Fruit fly (Drosophila melanogaster) whole organism, embryonic: ENCODE results near the gene bsk.

Source experiments
- Atf6 ChIP-seq: fragments of 200-800 bp; sonication (Bioruptor generic); IDR thresholded peaks from 2 replicates; pipeline ENCODE4 v1.3.6; 2022; ENCODE audit warnings: missing biosample characterization, missing genetic modification characterization
- CG10959 ChIP-seq: fragments of 200-800 bp; sonication (Bioruptor generic); IDR thresholded peaks from 2 replicates; pipeline ENCODE4 v1.3.6; 2022; ENCODE audit warnings: missing biosample characterization, missing genetic modification characterization
- CG12236 ChIP-seq: fragments of 200-800 bp; sonication (Bioruptor generic); optimal IDR thresholded peaks from 2 replicates; lab custom pipeline; 2016; ENCODE audit warnings: missing biosample characterization, missing genetic modification characterization
- CG12942 ChIP-seq: fragments of 200-800 bp; sonication (Bioruptor generic); optimal IDR thresholded peaks from 3 replicates; lab custom pipeline; 2016; ENCODE audit warnings: missing biosample characterization, missing genetic modification characterization
- CG13123 ChIP-seq: fragments of 200-800 bp; sonication (Bioruptor generic); optimal IDR thresholded peaks from 2 replicates; lab custom pipeline; 2016; ENCODE audit warnings: missing biosample characterization, missing genetic modification characterization
- CG1529 ChIP-seq: fragments of 200-800 bp; sonication (Bioruptor generic); optimal IDR thresholded peaks from 3 replicates; lab custom pipeline; 2018; ENCODE audit warnings: missing biosample characterization, missing genetic modification characterization
- CG15479 ChIP-seq: fragments of 200-800 bp; sonication (Bioruptor generic); optimal IDR thresholded peaks from 3 replicates; lab custom pipeline; 2019; ENCODE audit warnings: missing biosample characterization, mild to moderate bottlenecking, missing genetic modification characterization, moderate library complexity
- CG17186 ChIP-seq: fragments of 200-800 bp; sonication (Bioruptor generic); optimal IDR thresholded peaks from 3 replicates; lab custom pipeline; 2017; ENCODE audit warnings: missing biosample characterization, missing genetic modification reagents, missing genetic modification characterization
- CG17612 ChIP-seq: fragments of 200-800 bp; sonication (Bioruptor generic); IDR thresholded peaks from 2 replicates; pipeline ENCODE4 v1.3.6; 2022; ENCODE audit warnings: missing biosample characterization, missing genetic modification characterization
- CG17912 ChIP-seq: fragments of 200-800 bp; sonication (Bioruptor generic); optimal IDR thresholded peaks from 2 replicates; lab custom pipeline; 2018; ENCODE audit warnings: missing biosample characterization, mild to moderate bottlenecking, missing genetic modification characterization
- CG18764 ChIP-seq: fragments of 200-800 bp; sonication (Bioruptor generic); optimal IDR thresholded peaks from 3 replicates; lab custom pipeline; 2016; ENCODE audit warnings: missing biosample characterization, missing genetic modification characterization
- CG2120 ChIP-seq: fragments of 200-800 bp; sonication (Bioruptor generic); optimal IDR thresholded peaks from 3 replicates; lab custom pipeline; 2016; ENCODE audit warnings: missing biosample characterization, missing genetic modification characterization
- CG34224 ChIP-seq: fragments of 200-800 bp; sonication (Bioruptor generic); IDR thresholded peaks from 3 replicates; pipeline ENCODE4 v1.3.6; 2022; ENCODE audit warnings: missing biosample characterization, missing genetic modification characterization; ENCODE audit not compliant: partially characterized antibody
- CG3847 ChIP-seq: fragments of 200-800 bp; sonication (Bioruptor generic); IDR thresholded peaks from 2 replicates; pipeline ENCODE4 v1.3.6; 2022; ENCODE audit warnings: missing biosample characterization, missing genetic modification characterization
- CG4424 ChIP-seq: fragments of 200-800 bp; sonication (Bioruptor generic); optimal IDR thresholded peaks from 3 replicates; lab custom pipeline; 2016; ENCODE audit warnings: missing biosample characterization, missing genetic modification characterization
- CG4707 ChIP-seq: fragments of 200-800 bp; sonication (Bioruptor generic); optimal IDR thresholded peaks from 2 replicates; lab custom pipeline; 2018; ENCODE audit warnings: missing biosample characterization, mild to moderate bottlenecking, missing genetic modification characterization, moderate library complexity
- CG4820 ChIP-seq: fragments of 200-800 bp; sonication (Bioruptor generic); optimal IDR thresholded peaks from 3 replicates; lab custom pipeline; 2016; ENCODE audit warnings: missing biosample characterization, missing genetic modification characterization
- CG9215 ChIP-seq: fragments of 200-800 bp; sonication (Bioruptor generic); IDR thresholded peaks from 2 replicates; pipeline ENCODE4 v1.3.6; 2022; ENCODE audit warnings: missing biosample characterization, missing genetic modification characterization
- CHES-1-like ChIP-seq: fragments of 200-800 bp; sonication (Bioruptor generic); optimal IDR thresholded peaks from 2 replicates; lab custom pipeline; 2016; ENCODE audit warnings: missing biosample characterization, missing genetic modification characterization
- Elba2 ChIP-seq: fragments of 200-800 bp; sonication (Bioruptor generic); optimal IDR thresholded peaks from 3 replicates; lab custom pipeline; 2016; ENCODE audit warnings: missing biosample characterization, missing genetic modification characterization
- Gsc ChIP-seq: fragments of 200-800 bp; sonication (Bioruptor generic); IDR thresholded peaks from 2 replicates; pipeline ENCODE4 v1.3.6; 2022; ENCODE audit warnings: missing biosample characterization, missing genetic modification characterization
- MESR4 ChIP-seq: fragments of 200-800 bp; sonication (Bioruptor generic); optimal IDR thresholded peaks from 2 replicates; lab custom pipeline; 2018; ENCODE audit warnings: missing biosample characterization, mild to moderate bottlenecking, missing genetic modification characterization, moderate library complexity
- Opbp ChIP-seq: fragments of 200-800 bp; sonication (Bioruptor generic); IDR thresholded peaks from 3 replicates; pipeline ENCODE4 v1.3.6; 2022; ENCODE audit warnings: missing biosample characterization, missing genetic modification characterization; ENCODE audit not compliant: partially characterized antibody
- Rfx ChIP-seq: fragments of 200-800 bp; sonication (Bioruptor generic); IDR thresholded peaks from 2 replicates; pipeline ENCODE4 v1.3.6; 2022; ENCODE audit warnings: missing biosample characterization, missing genetic modification characterization
- Sry-δ ChIP-seq: fragments of 200-800 bp; sonication (Bioruptor generic); optimal IDR thresholded peaks from 2 replicates; lab custom pipeline; 2016; ENCODE audit warnings: missing biosample characterization, missing genetic modification characterization
- aop ChIP-seq: fragments of 200-800 bp; sonication (Bioruptor generic); IDR thresholded peaks from 2 replicates; pipeline ENCODE4 v1.3.6; 2022; ENCODE audit warnings: missing biosample characterization, missing genetic modification characterization
- ash1 ChIP-seq: fragments of 200-800 bp; sonication (Bioruptor generic); optimal IDR thresholded peaks from 2 replicates; lab custom pipeline; 2018; ENCODE audit warnings: missing biosample characterization, mild to moderate bottlenecking, missing genetic modification characterization
- bab2 ChIP-seq: fragments of 200-800 bp; sonication (Bioruptor generic); optimal IDR thresholded peaks from 2 replicates; lab custom pipeline; 2016; ENCODE audit warnings: missing biosample characterization, missing genetic modification characterization
- crc ChIP-seq: fragments of 200-800 bp; sonication (Bioruptor generic); optimal IDR thresholded peaks from 2 replicates; lab custom pipeline; 2016; ENCODE audit warnings: missing biosample characterization, missing genetic modification characterization
- dmrt11E ChIP-seq: fragments of 200-800 bp; sonication (Bioruptor generic); optimal IDR thresholded peaks from 3 replicates; lab custom pipeline; 2018; ENCODE audit warnings: missing biosample characterization, mild to moderate bottlenecking, missing genetic modification characterization, moderate library complexity
- fd64A ChIP-seq: fragments of 200-800 bp; sonication (Bioruptor generic); optimal IDR thresholded peaks from 3 replicates; lab custom pipeline; 2018; ENCODE audit warnings: missing biosample characterization, mild to moderate bottlenecking, missing genetic modification characterization
- hkb ChIP-seq, 2 experiments: fragments of 200-800 bp in 1 of 2; fragments of >200 bp in 1 of 2; sonication (Bioruptor generic) in 1 of 2; IDR thresholded peaks in 1 of 2; optimal IDR thresholded peaks in 1 of 2; 2 replicates each; pipeline versions ENCODE4 v1.3.6 to Lab custom; 2017 to 2022; ENCODE audit warnings: missing biosample characterization in 1 of 2, missing genetic modification characterization in 1 of 2
- ind ChIP-seq: fragments of 200-800 bp; sonication (Bioruptor generic); optimal IDR thresholded peaks from 3 replicates; lab custom pipeline; 2016; ENCODE audit warnings: missing biosample characterization, missing genetic modification characterization
- kah ChIP-seq: fragments of 200-800 bp; sonication (Bioruptor generic); optimal IDR thresholded peaks from 2 replicates; lab custom pipeline; 2018; ENCODE audit warnings: missing biosample characterization, mild to moderate bottlenecking, missing genetic modification characterization
- lola ChIP-seq, 3 experiments: fragments of >200 bp in 2 of 3; fragments of 200-800 bp in 1 of 3; sonication (Bioruptor generic) in 1 of 3; optimal IDR thresholded peaks; 2 replicates each; lab custom pipeline; 2017 to 2019; ENCODE audit warnings: missing biosample characterization in 3 of 3, missing genetic modification characterization in 3 of 3, mild to moderate bottlenecking in 1 of 3, moderate library complexity in 1 of 3
- luna ChIP-seq: fragments of 200-800 bp; sonication (Bioruptor generic); optimal IDR thresholded peaks from 2 replicates; lab custom pipeline; 2016; ENCODE audit warnings: missing biosample characterization, missing genetic modification characterization
- nau ChIP-seq: fragments of 200-800 bp; sonication (Bioruptor generic); optimal IDR thresholded peaks from 3 replicates; lab custom pipeline; 2017; ENCODE audit warnings: missing biosample characterization, mild to moderate bottlenecking, missing genetic modification characterization, missing genetic modification reagents
- nerfin-1 ChIP-seq: fragments of 200-800 bp; sonication (Bioruptor generic); optimal IDR thresholded peaks from 3 replicates; lab custom pipeline; 2019; ENCODE audit warnings: missing biosample characterization, mild to moderate bottlenecking, missing genetic modification characterization, moderate library complexity
- org-1 ChIP-seq: fragments of 200-800 bp; sonication (Bioruptor generic); optimal IDR thresholded peaks from 2 replicates; lab custom pipeline; 2017; ENCODE audit warnings: missing biosample characterization, missing genetic modification characterization
- pan ChIP-seq, 4 experiments: fragments of >200 bp in 3 of 4; fragments of 200-800 bp in 1 of 4; sonication (Bioruptor generic) in 1 of 4; optimal IDR thresholded peaks in 3 of 4; IDR thresholded peaks in 1 of 4; 2 replicates each; pipeline versions ENCODE4 v1.3.6 to Lab custom; 2017 to 2022; ENCODE audit warnings: missing biosample characterization in 2 of 4, missing genetic modification characterization in 2 of 4, mixed read lengths in 1 of 4
- pho ChIP-seq: fragments of 200-800 bp; sonication (Bioruptor generic); optimal IDR thresholded peaks from 2 replicates; lab custom pipeline; 2016; ENCODE audit warnings: missing biosample characterization, missing genetic modification characterization
- phol ChIP-seq: fragments of 200-800 bp; sonication (Bioruptor generic); optimal IDR thresholded peaks from 3 replicates; lab custom pipeline; 2018; ENCODE audit warnings: missing biosample characterization, mild to moderate bottlenecking, missing genetic modification characterization, moderate library complexity
- pum ChIP-seq: fragments of 200-800 bp; sonication (Bioruptor generic); optimal IDR thresholded peaks from 2 replicates; lab custom pipeline; 2016; ENCODE audit warnings: missing biosample characterization, missing genetic modification characterization
- sd ChIP-seq: fragments of 200-800 bp; sonication (Bioruptor generic); optimal IDR thresholded peaks from 3 replicates; lab custom pipeline; 2018; ENCODE audit warnings: missing biosample characterization, mild to moderate bottlenecking, missing genetic modification characterization, moderate library complexity
- sens-2 ChIP-seq: fragments of 200-800 bp; sonication (Bioruptor generic); IDR thresholded peaks from 2 replicates; pipeline ENCODE4 v1.3.6; 2022; ENCODE audit warnings: missing biosample characterization, missing genetic modification characterization
- toy ChIP-seq: fragments of 200-800 bp; sonication (Bioruptor generic); IDR thresholded peaks from 2 replicates; pipeline ENCODE4 v1.3.6; 2022; ENCODE audit warnings: missing biosample characterization, missing genetic modification characterization
- unc-4 ChIP-seq: fragments of 200-800 bp; sonication (Bioruptor generic); IDR thresholded peaks from 2 replicates; pipeline ENCODE4 v1.3.6; 2022; ENCODE audit warnings: missing biosample characterization, missing genetic modification characterization; ENCODE audit not compliant: partially characterized antibody
- zen ChIP-seq: fragments of 200-800 bp; sonication (Bioruptor generic); optimal IDR thresholded peaks from 3 replicates; lab custom pipeline; 2018; ENCODE audit warnings: missing biosample characterization, mild to moderate bottlenecking, missing genetic modification characterization, moderate library complexity

The bsk gene

dm6 chr2L:10220501-10221386 lies 29.6 kb downstream of the bsk start, which contains the start of the genes Npc1a and Prosalpha6 (continued):
- TF ChIP-seq CG13123 (no peak), ind (GFP tag; lab: Kevin White, UChicago) (no peak), toy (GFP tag; lab: Robert Waterston, UW) (no peak), pan (optimal IDR thresholded peaks at IDR 0.05; lab: Kevin White, UChicago) (no peak), pan (GFP tag; optimal IDR thresholded peaks at IDR 0.05 in 1 of 2, IDR thresholded peaks at IDR 0.05 in 1 of 2) (no peak), CG12942 (GFP tag; lab: Kevin White, UChicago) (no peak), CG12236 (GFP tag; lab: Kevin White, UChicago) (no peak), CG17612 (no peak), Opbp (GFP tag; lab: Robert Waterston, UW) (peak; percentile 77; the same call in 2 of the 3 replicates), CG34224 (GFP tag; lab: Robert Waterston, UW) (no peak), dmrt11E (tag; lab: Kevin White, UChicago) (peak; percentile 32), unc-4 (GFP tag; lab: Robert Waterston, UW) (peak; percentile 67), Atf6 (no peak), Elba2 (no peak), CG4707 (GFP tag; lab: Kevin White, UChicago) (no peak), phol (peak; percentile 61), CG2120 (GFP tag; lab: Kevin White, UChicago) (peak; percentile 36), CG10959 (GFP tag; lab: Robert Waterston, UW) (no peak), MESR4 (peak; percentile 36), bab2 (GFP tag; lab: Kevin White, UChicago) (no peak), CG9215 (GFP tag; lab: Robert Waterston, UW) (no peak), sens-2 (GFP tag; lab: Robert Waterston, UW) (no peak), Rfx (no peak), Gsc (GFP tag; lab: Robert Waterston, UW) (no peak), nau (GFP tag; lab: Kevin White, UChicago) (no peak), kah (GFP tag; lab: Kevin White, UChicago) (peak; percentile 2), ash1 (no peak), org-1 (GFP tag; lab: Kevin White, UChicago) (no peak), pum (GFP tag; lab: Kevin White, UChicago) (no peak), CG17912 (GFP tag; lab: Kevin White, UChicago) (no peak), CG15479 (GFP tag; lab: Kevin White, UChicago) (no peak), sd (tag; lab: Kevin White, UChicago) (no peak), CG4424 (peak; percentile 8), CG17186 (GFP tag; lab: Kevin White, UChicago) (peak; percentile 12), nerfin-1 (tag; lab: Kevin White, UChicago) (no peak), fd64A (GFP tag; lab: Kevin White, UChicago) (no peak), lola (GFP tag; optimal IDR thresholded peaks at IDR 0.05; lab: Kevin White, UChicago) (peak in 1 of 3 experiments; percentile 31), CG3847 (GFP tag; lab: Robert Waterston, UW) (no peak), CHES-1-like (GFP tag; lab: Kevin White, UChicago) (no peak), aop (GFP tag; lab: Robert Waterston, UW) (no peak), Sry-δ (GFP tag; lab: Kevin White, UChicago) (peak; percentile 91), zen (peak; percentile 70), pho (no peak), luna (GFP tag; lab: Kevin White, UChicago) (peak; percentile 2), CG1529 (GFP tag; lab: Kevin White, UChicago) (no peak), CG4820 (GFP tag; lab: Kevin White, UChicago) (peak; percentile 34), CG18764 (GFP tag; lab: Kevin White, UChicago) (no peak), hkb (optimal IDR thresholded peaks at IDR 0.05; lab: Kevin White, UChicago) (no peak), hkb (GFP tag; IDR thresholded peaks at IDR 0.05; lab: Robert Waterston, UW) (no peak), crc (GFP tag; lab: Kevin White, UChicago) (no peak)
